Worm (Caenorhabditis elegans): ENCODE results near the gene slcf-1.

- no peak for TF ChIP-seq ama-1 (optimal IDR thresholded peaks at IDR 0.05)
- TF ChIP-seq pes-1 (GFP tag; IDR thresholded peaks at IDR 0.05) = no peak
- no peak for TF ChIP-seq ets-7 (tag; optimal IDR thresholded peaks at IDR 0.05)
- no peak for TF ChIP-seq hmg-4 (GFP tag; optimal IDR thresholded peaks at IDR 0.05)
- no peak for TF ChIP-seq hmbx-1 (tag; optimal IDR thresholded peaks at IDR 0.05)
- no peak for TF ChIP-seq tra-4 (tag; optimal IDR thresholded peaks at IDR 0.05)
Observed at ce11 chrX:10534625-10535244, 5.6 kb downstream of the slcf-1 start.
